Fruit fly (Drosophila melanogaster) whole organism, embryonic: ENCODE data around the gene Etfb.
A peak's percentile ranks its signal among the peaks of the same experiment; 100 is the strongest.

Experiments used
- CG1024 ChIP-seq: fragments of 200-800 bp; sonication (Bioruptor generic); IDR thresholded peaks from 2 replicates; pipeline ENCODE4 v1.3.6; 2022; ENCODE audit warnings: missing biosample characterization, missing genetic modification characterization
- CG11560 ChIP-seq: fragments of 200-800 bp; sonication (Bioruptor generic); IDR thresholded peaks from 3 replicates; pipeline ENCODE4 v1.3.6; 2022; ENCODE audit warnings: missing biosample characterization, missing genetic modification characterization
- CG14014 ChIP-seq: fragments of 200-800 bp; sonication (Bioruptor generic); IDR thresholded peaks from 2 replicates; pipeline ENCODE4 v1.3.6; 2022; ENCODE audit warnings: missing biosample characterization, missing genetic modification characterization
- CG14441 ChIP-seq: fragments of 200-800 bp; sonication (Bioruptor generic); IDR thresholded peaks from 2 replicates; pipeline ENCODE4 v1.3.6; 2022; ENCODE audit warnings: missing biosample characterization, missing genetic modification characterization
- CG14710 ChIP-seq: fragments of 200-800 bp; sonication (Bioruptor generic); optimal IDR thresholded peaks from 3 replicates; lab custom pipeline; 2019; ENCODE audit warnings: missing biosample characterization, mild to moderate bottlenecking, missing genetic modification characterization, moderate library complexity
- CG1529 ChIP-seq: fragments of 200-800 bp; sonication (Bioruptor generic); optimal IDR thresholded peaks from 3 replicates; lab custom pipeline; 2018; ENCODE audit warnings: missing biosample characterization, missing genetic modification characterization
- CG17328 ChIP-seq: fragments of 200-800 bp; sonication (Bioruptor generic); IDR thresholded peaks from 2 replicates; pipeline ENCODE4 v1.3.6; 2022; ENCODE audit warnings: missing biosample characterization, missing genetic modification characterization
- CG17568 ChIP-seq: fragments of 200-800 bp; sonication (Bioruptor generic); optimal IDR thresholded peaks from 2 replicates; lab custom pipeline; 2018; ENCODE audit warnings: missing biosample characterization, mild to moderate bottlenecking, missing genetic modification characterization, moderate library complexity
- CG1832 ChIP-seq: fragments of 200-800 bp; sonication (Bioruptor generic); optimal IDR thresholded peaks from 2 replicates; lab custom pipeline; 2017; ENCODE audit warnings: missing biosample characterization, mild to moderate bottlenecking, missing genetic modification characterization, inconsistent platforms
- CG2120 ChIP-seq: fragments of 200-800 bp; sonication (Bioruptor generic); optimal IDR thresholded peaks from 3 replicates; lab custom pipeline; 2016; ENCODE audit warnings: missing biosample characterization, missing genetic modification characterization
- CG2129 ChIP-seq: fragments of 200-800 bp; sonication (Bioruptor generic); IDR thresholded peaks from 2 replicates; pipeline ENCODE4 v1.3.6; 2022; ENCODE audit warnings: missing biosample characterization, missing genetic modification characterization; ENCODE audit not compliant: partially characterized antibody
- CG4360 ChIP-seq: fragments of 200-800 bp; sonication (Bioruptor generic); IDR thresholded peaks from 2 replicates; pipeline ENCODE4 v1.3.6; 2022; ENCODE audit warnings: missing biosample characterization, missing genetic modification characterization
- CG4820 ChIP-seq: fragments of 200-800 bp; sonication (Bioruptor generic); optimal IDR thresholded peaks from 3 replicates; lab custom pipeline; 2016; ENCODE audit warnings: missing biosample characterization, missing genetic modification characterization
- CG6683 ChIP-seq: fragments of 200-800 bp; sonication (Bioruptor generic); optimal IDR thresholded peaks from 2 replicates; lab custom pipeline; 2017; ENCODE audit warnings: missing biosample characterization, mild to moderate bottlenecking, missing genetic modification characterization, missing genetic modification reagents
- CG8290 ChIP-seq, 3 experiments: fragments of 200-800 bp; sonication (Bioruptor generic); optimal IDR thresholded peaks; 2 replicates each; lab custom pipeline; 2016 to 2019; ENCODE audit warnings: missing biosample characterization in 3 of 3, missing genetic modification characterization in 3 of 3, mild to moderate bottlenecking in 2 of 3, moderate library complexity in 1 of 3
- CG9797 ChIP-seq: fragments of 200-800 bp; sonication (Bioruptor generic); optimal IDR thresholded peaks from 3 replicates; lab custom pipeline; 2018; ENCODE audit warnings: missing biosample characterization, mild to moderate bottlenecking, missing genetic modification characterization
- CG9876 ChIP-seq: fragments of 200-800 bp; sonication (Bioruptor generic); optimal IDR thresholded peaks from 2 replicates; lab custom pipeline; 2016; ENCODE audit warnings: missing biosample characterization, missing genetic modification characterization
- Chrac-16 ChIP-seq: fragments of 200-800 bp; sonication (Bioruptor generic); optimal IDR thresholded peaks from 3 replicates; lab custom pipeline; 2016; ENCODE audit warnings: missing biosample characterization, missing genetic modification characterization
- D ChIP-seq, 2 experiments: fragments of 200-800 bp in 1 of 2; fragments of >200 bp in 1 of 2; sonication (Bioruptor generic) in 1 of 2; optimal IDR thresholded peaks; 2 replicates in 1 of 2; 3 replicates in 1 of 2; lab custom pipeline; 2017; ENCODE audit warnings: mild to moderate bottlenecking in 1 of 2, missing biosample characterization in 1 of 2, missing genetic modification characterization in 1 of 2, missing genetic modification reagents in 1 of 2
- Dfd ChIP-seq, 2 experiments: fragments of >200 bp; optimal IDR thresholded peaks; 2 replicates each; lab custom pipeline; 2017; ENCODE audit warnings: missing biosample characterization in 2 of 2, missing genetic modification characterization in 2 of 2
- Ets65A ChIP-seq: fragments of 200-800 bp; sonication (Bioruptor generic); peaks from one replicate; lab custom pipeline; 2016; ENCODE audit warnings: missing biosample characterization, missing genetic modification characterization
- Ets97D ChIP-seq: fragments of 200-800 bp; sonication (Bioruptor generic); optimal IDR thresholded peaks from 3 replicates; lab custom pipeline; 2016; ENCODE audit warnings: missing biosample characterization, missing genetic modification characterization
- HLH4C ChIP-seq: fragments of 200-800 bp; sonication (Bioruptor generic); IDR thresholded peaks from 3 replicates; pipeline ENCODE4 v1.3.6; 2022; ENCODE audit warnings: missing biosample characterization, missing genetic modification characterization; ENCODE audit not compliant: partially characterized antibody
- Hand ChIP-seq: fragments of 200-800 bp; sonication (Bioruptor generic); optimal IDR thresholded peaks from 2 replicates; lab custom pipeline; 2017; ENCODE audit warnings: mild to moderate bottlenecking, missing biosample characterization, missing genetic modification reagents, missing genetic modification characterization
- Side ChIP-seq: fragments of 200-800 bp; sonication (Bioruptor generic); optimal IDR thresholded peaks from 2 replicates; lab custom pipeline; 2016; ENCODE audit warnings: missing biosample characterization, missing genetic modification characterization
- Tbp ChIP-seq: fragments of >200 bp; optimal IDR thresholded peaks from 2 replicates; lab custom pipeline; 2018; ENCODE audit warnings: missing biosample characterization, missing genetic modification characterization
- Vsx1 ChIP-seq: fragments of 200-800 bp; sonication (Bioruptor generic); optimal IDR thresholded peaks from 2 replicates; lab custom pipeline; 2017; ENCODE audit warnings: missing biosample characterization, mild to moderate bottlenecking, missing genetic modification characterization, missing genetic modification reagents
- bbx ChIP-seq: fragments of 200-800 bp; sonication (Bioruptor generic); IDR thresholded peaks from 2 replicates; pipeline ENCODE4 v1.3.6; 2022; ENCODE audit warnings: missing biosample characterization, missing genetic modification characterization; ENCODE audit not compliant: partially characterized antibody
- btn ChIP-seq: fragments of 200-800 bp; sonication (Bioruptor generic); optimal IDR thresholded peaks from 2 replicates; lab custom pipeline; 2016; ENCODE audit warnings: missing biosample characterization, missing genetic modification characterization
- cad ChIP-seq: fragments of >200 bp; optimal IDR thresholded peaks from 2 replicates; lab custom pipeline; 2017; ENCODE audit warnings: missing biosample characterization, missing genetic modification characterization
- crol ChIP-seq: fragments of 200-800 bp; sonication (Bioruptor generic); IDR thresholded peaks from 2 replicates; pipeline ENCODE4 v1.3.6; 2022; ENCODE audit warnings: missing biosample characterization, missing genetic modification characterization
- eve ChIP-seq, 2 experiments: fragments of >200 bp; optimal IDR thresholded peaks; 2 replicates each; lab custom pipeline; 2017; ENCODE audit warnings: missing biosample characterization in 2 of 2, missing genetic modification characterization in 2 of 2
- h ChIP-seq: fragments of >200 bp; optimal IDR thresholded peaks from 2 replicates; lab custom pipeline; 2017
- ham ChIP-seq: fragments of 200-800 bp; sonication (Bioruptor generic); IDR thresholded peaks from 2 replicates; pipeline ENCODE4 v1.3.6; 2022; ENCODE audit warnings: missing biosample characterization, missing genetic modification characterization
- jing ChIP-seq: fragments of 200-800 bp; sonication (Bioruptor generic); optimal IDR thresholded peaks from 2 replicates; lab custom pipeline; 2018; ENCODE audit warnings: missing biosample characterization, mild to moderate bottlenecking, missing genetic modification characterization
- ken ChIP-seq: fragments of 200-800 bp; sonication (Bioruptor generic); IDR thresholded peaks from 3 replicates; pipeline ENCODE4 v1.3.6; 2022; ENCODE audit warnings: missing biosample characterization, missing genetic modification characterization
- lmd ChIP-seq: fragments of 200-800 bp; sonication (Bioruptor generic); IDR thresholded peaks from 2 replicates; pipeline ENCODE4 v1.3.6; 2022; ENCODE audit warnings: missing biosample characterization, missing genetic modification characterization
- luna ChIP-seq: fragments of 200-800 bp; sonication (Bioruptor generic); optimal IDR thresholded peaks from 2 replicates; lab custom pipeline; 2016; ENCODE audit warnings: missing biosample characterization, missing genetic modification characterization
- onecut ChIP-seq: fragments of 200-800 bp; sonication (Bioruptor generic); IDR thresholded peaks from 2 replicates; pipeline ENCODE4 v1.3.6; 2022; ENCODE audit warnings: missing biosample characterization, missing genetic modification characterization
- pan ChIP-seq, 4 experiments: fragments of >200 bp in 3 of 4; fragments of 200-800 bp in 1 of 4; sonication (Bioruptor generic) in 1 of 4; optimal IDR thresholded peaks in 3 of 4; IDR thresholded peaks in 1 of 4; 2 replicates each; pipeline versions ENCODE4 v1.3.6 to Lab custom; 2017 to 2022; ENCODE audit warnings: missing biosample characterization in 2 of 4, missing genetic modification characterization in 2 of 4, mixed read lengths in 1 of 4
- pfk ChIP-seq: fragments of 200-800 bp; sonication (Bioruptor generic); optimal IDR thresholded peaks from 2 replicates; lab custom pipeline; 2018; ENCODE audit warnings: missing biosample characterization, mild to moderate bottlenecking, missing genetic modification characterization, moderate library complexity
- repo ChIP-seq: fragments of 200-800 bp; sonication (Bioruptor generic); optimal IDR thresholded peaks from 2 replicates; lab custom pipeline; 2016; ENCODE audit warnings: missing biosample characterization, missing genetic modification characterization
- sens ChIP-seq: fragments of 200-800 bp; sonication (Bioruptor generic); peaks from one replicate; lab custom pipeline; 2016; ENCODE audit warnings: missing biosample characterization, missing genetic modification characterization
- so ChIP-seq: fragments of 200-800 bp; sonication (Bioruptor generic); IDR thresholded peaks from 3 replicates; pipeline ENCODE4 v1.3.6; 2022; ENCODE audit warnings: missing biosample characterization, missing genetic modification characterization
- tap ChIP-seq: fragments of 200-800 bp; optimal IDR thresholded peaks from 3 replicates; lab custom pipeline; 2019; ENCODE audit warnings: missing biosample characterization, mild to moderate bottlenecking, missing genetic modification characterization, moderate library complexity
- tna ChIP-seq: fragments of 200-800 bp; sonication (Bioruptor generic); IDR thresholded peaks from 2 replicates; pipeline ENCODE4 v1.3.6; 2022; ENCODE audit warnings: missing biosample characterization, missing genetic modification characterization; ENCODE audit not compliant: partially characterized antibody
- unc-4 ChIP-seq: fragments of 200-800 bp; sonication (Bioruptor generic); IDR thresholded peaks from 2 replicates; pipeline ENCODE4 v1.3.6; 2022; ENCODE audit warnings: missing biosample characterization, missing genetic modification characterization; ENCODE audit not compliant: partially characterized antibody
- z ChIP-seq: fragments of 200-800 bp; sonication (Bioruptor generic); IDR thresholded peaks from 3 replicates; pipeline ENCODE4 v1.3.6; 2022; ENCODE audit warnings: missing biosample characterization, missing genetic modification characterization

The Etfb gene

DNA sequence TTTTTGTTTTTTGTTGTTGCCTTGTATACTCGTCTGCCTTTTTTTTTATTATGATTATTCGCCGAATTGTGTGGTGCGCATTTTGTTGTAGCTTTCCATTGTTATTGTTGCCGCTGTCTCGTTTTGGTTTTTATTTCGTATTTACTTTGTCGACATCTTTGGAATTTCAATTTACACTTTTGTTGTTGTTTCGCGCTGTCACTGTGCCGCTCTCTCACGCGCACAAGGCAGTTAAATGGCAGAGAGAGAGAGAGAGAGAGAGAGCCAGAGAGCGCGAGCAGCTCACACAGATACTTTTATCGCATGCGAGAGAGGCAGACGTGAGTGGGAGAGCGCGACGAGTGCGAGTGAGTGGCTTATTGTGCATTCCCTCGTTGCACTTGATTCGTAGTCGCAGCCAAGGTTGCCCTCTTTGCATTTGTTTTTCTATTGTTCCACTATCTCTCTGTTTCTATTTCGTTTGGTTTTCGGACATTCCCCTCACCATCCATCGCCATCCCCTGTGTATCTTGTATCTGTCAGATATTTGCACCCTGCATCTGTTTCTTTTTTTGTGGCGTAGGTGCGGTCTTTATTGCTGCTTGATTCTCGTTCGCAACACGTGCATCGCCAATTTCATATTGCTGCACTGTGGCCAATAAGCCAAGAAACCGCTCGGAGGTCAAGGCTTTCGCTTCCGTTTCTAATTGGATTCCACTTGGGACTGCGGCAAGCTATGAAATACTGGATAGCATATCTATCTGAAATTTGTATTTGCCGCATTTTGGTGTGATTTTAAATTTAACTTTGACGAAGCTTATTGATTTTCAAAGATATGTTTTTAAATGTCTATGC lies 28.2 kb downstream of the Etfb start (continued):
- TF ChIP-seq h (lab: Kevin White, UChicago) = no peak
- TF ChIP-seq z (GFP tag; lab: Robert Waterston, UW) = peak; percentile 98
- TF ChIP-seq Ets97D (GFP tag; lab: Kevin White, UChicago) = no peak
- TF ChIP-seq CG8290 (GFP tag; optimal IDR thresholded peaks at IDR 0.05; lab: Kevin White, UChicago) = no peak
- peak in 1 of 2 experiments; percentile 21 for TF ChIP-seq CG8290 (tag; optimal IDR thresholded peaks at IDR 0.05; lab: Kevin White, UChicago)
- no peak for TF ChIP-seq Vsx1
- TF ChIP-seq unc-4 (GFP tag; lab: Robert Waterston, UW) = peak; percentile 56
- peak; percentile 49; the same call in 1 of the 2 replicates for TF ChIP-seq tna (GFP tag; lab: Robert Waterston, UW)
- no peak for TF ChIP-seq ham (GFP tag; lab: Robert Waterston, UW)
- TF ChIP-seq CG2120 (GFP tag; lab: Kevin White, UChicago) = no peak
- TF ChIP-seq CG1024 (GFP tag; lab: Robert Waterston, UW) = no peak
- no peak for TF ChIP-seq Chrac-16 (GFP tag; lab: Kevin White, UChicago)
- TF ChIP-seq Tbp = peak; percentile 83
- TF ChIP-seq eve (GFP tag; optimal IDR thresholded peaks at IDR 0.05; lab: Kevin White, UChicago) = no peak
- TF ChIP-seq CG14710 = no peak
- TF ChIP-seq lmd (GFP tag; lab: Robert Waterston, UW) = no peak
- TF ChIP-seq btn (GFP tag; lab: Kevin White, UChicago) = no peak
- TF ChIP-seq CG9797 (GFP tag; lab: Kevin White, UChicago) = no peak
- no peak for TF ChIP-seq Side
- TF ChIP-seq HLH4C = no peak; the same call in 2 of the 3 replicates
- TF ChIP-seq CG14014 (GFP tag; lab: Robert Waterston, UW) = peak; percentile 29; the same call in 1 of the 2 replicates
- 0 out of 2 replicates have a peak, but pooled peaks have one; percentile 25 for TF ChIP-seq onecut (GFP tag; lab: Robert Waterston, UW)
- peak; percentile 47; the same call in 2 of the 3 replicates for TF ChIP-seq so
- peak; percentile 19 for TF ChIP-seq CG1832
- no peak for TF ChIP-seq luna
- no peak for TF ChIP-seq CG17568 (GFP tag; lab: Kevin White, UChicago)
- TF ChIP-seq jing (GFP tag; lab: Kevin White, UChicago) = no peak
- TF ChIP-seq CG4360 (GFP tag; lab: Robert Waterston, UW) = peak; percentile 91
- peak; percentile 87 for TF ChIP-seq D (optimal IDR thresholded peaks at IDR 0.05; lab: Kevin White, UChicago)
- no peak for TF ChIP-seq D (GFP tag; optimal IDR thresholded peaks at IDR 0.05; lab: Kevin White, UChicago)
- no peak for TF ChIP-seq CG9876
- peak; percentile 71 for TF ChIP-seq bbx (GFP tag; lab: Robert Waterston, UW)
- no peak for TF ChIP-seq CG1529 (GFP tag; lab: Kevin White, UChicago)
- TF ChIP-seq Ets65A (GFP tag; lab: Kevin White, UChicago) = no peak
- no peak for TF ChIP-seq CG17328 (GFP tag; lab: Robert Waterston, UW)
- no peak for TF ChIP-seq CG4820 (GFP tag; lab: Kevin White, UChicago)
- TF ChIP-seq Dfd (GFP tag; optimal IDR thresholded peaks at IDR 0.05; lab: Kevin White, UChicago) = no peak
- TF ChIP-seq CG2129 (GFP tag; lab: Robert Waterston, UW) = no peak
- TF ChIP-seq CG11560 = no peak
- TF ChIP-seq crol = peak; percentile 70; the same call in 1 of the 2 replicates
- TF ChIP-seq Hand = no peak
- no peak for TF ChIP-seq CG6683 (GFP tag; lab: Kevin White, UChicago)
- no peak for TF ChIP-seq CG14441 (GFP tag; lab: Robert Waterston, UW)
- TF ChIP-seq sens (GFP tag; lab: Kevin White, UChicago) = peak; percentile 31
- TF ChIP-seq ken (GFP tag; lab: Robert Waterston, UW) = no peak
- peak; percentile 38 for TF ChIP-seq cad (GFP tag; lab: Kevin White, UChicago)
- no peak for TF ChIP-seq repo
- TF ChIP-seq pfk (GFP tag; lab: Kevin White, UChicago) = peak; percentile 48
- TF ChIP-seq tap (tag; lab: Kevin White, UChicago) = peak; percentile 6
- no peak for TF ChIP-seq pan (optimal IDR thresholded peaks at IDR 0.05; lab: Kevin White, UChicago)
- TF ChIP-seq pan (GFP tag; optimal IDR thresholded peaks at IDR 0.05 in 1 of 2, IDR thresholded peaks at IDR 0.05 in 1 of 2) = peak in 1 of 2 experiments; percentile 34
